Fruit fly (Drosophila melanogaster) Kc167 (cell line): Measurements from ENCODE around the gene CG43169.

ENCODE experiments used
- Myc ChIP-seq: fragments of >200 bp; optimal IDR thresholded peaks from 2 replicates; lab custom pipeline; 2017; ENCODE audit warnings: missing external identifiers
- Sin3A ChIP-seq: fragments of >200 bp; optimal IDR thresholded peaks from 2 replicates; lab custom pipeline; 2018; ENCODE audit warnings: missing external identifiers
- h ChIP-seq: fragments of >200 bp; optimal IDR thresholded peaks from 3 replicates; lab custom pipeline; 2018; ENCODE audit warnings: missing external identifiers
- insv ChIP-seq: fragments of >200 bp; optimal IDR thresholded peaks from 3 replicates; lab custom pipeline; 2018; ENCODE audit warnings: missing external identifiers
- psq ChIP-seq: fragments of >200 bp; optimal IDR thresholded peaks from 2 replicates; lab custom pipeline; 2017; ENCODE audit warnings: missing external identifiers
- ttk ChIP-seq: sonication (Bioruptor generic); optimal IDR thresholded peaks from 2 replicates; lab custom pipeline; 2017; ENCODE audit warnings: missing external identifiers

Gene CG43169

DNA sequence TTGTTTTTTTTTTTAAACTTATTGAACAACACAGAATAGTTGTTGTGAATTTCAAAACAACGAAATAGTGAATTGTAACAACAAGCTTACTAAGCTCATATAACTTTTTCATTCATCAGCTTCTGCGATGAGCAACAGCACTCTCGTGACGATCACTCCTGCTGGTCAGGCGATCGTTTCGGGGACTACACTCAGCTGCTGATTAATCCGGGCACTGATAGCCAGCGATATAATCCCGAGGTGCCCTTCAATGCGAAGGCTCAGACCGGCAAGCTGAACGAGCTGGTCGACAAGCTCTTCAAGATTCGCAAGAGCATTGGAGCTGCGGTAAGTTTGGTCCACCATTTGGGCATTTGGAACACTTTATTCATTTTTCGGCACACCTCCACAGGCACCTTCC, at the start of gene CG43169:
CG43169 (minus strand) TSS at position 101 of the 400 bp plus-strand sequence.
- no peak for TF ChIP-seq Myc (lab: Kevin White, UChicago)
- no peak for TF ChIP-seq psq (lab: Kevin White, UChicago)
- TF ChIP-seq h (lab: Kevin White, UChicago), result no peak
- no peak for TF ChIP-seq ttk (lab: Kevin White, UChicago)
- TF ChIP-seq insv (lab: Kevin White, UChicago), result no peak
- TF ChIP-seq Sin3A, result no peak

DNA sequence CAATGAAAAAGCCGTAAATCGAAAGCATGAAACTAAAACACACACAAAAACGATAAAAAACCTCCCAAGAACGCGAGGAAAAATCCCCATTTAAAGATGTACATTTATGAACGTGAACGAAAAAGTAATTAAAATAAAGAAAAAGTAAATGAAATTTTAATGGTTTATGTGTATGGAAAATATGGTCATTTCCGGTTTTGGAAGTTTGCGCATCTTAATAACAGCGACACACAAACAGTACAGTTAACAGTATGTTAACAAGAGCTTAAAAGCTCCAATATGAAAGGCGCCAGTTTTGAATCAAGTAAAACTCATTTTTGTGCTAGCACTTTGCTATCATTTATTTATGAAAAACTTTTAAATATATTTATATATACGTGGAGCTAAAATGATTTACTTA, 43.5 kb upstream of the CG43169 start:
- TF ChIP-seq psq (lab: Kevin White, UChicago) (no peak), Myc (lab: Kevin White, UChicago) (no peak), Sin3A (no peak), h (lab: Kevin White, UChicago) (no peak), insv (lab: Kevin White, UChicago) (no peak), ttk (lab: Kevin White, UChicago) (no peak)

dm6 chr3L:8929527-8929926, 41.1 kb upstream of the CG43169 start:
- TF ChIP-seq Sin3A (no peak), ttk (lab: Kevin White, UChicago) (no peak), h (lab: Kevin White, UChicago) (no peak), Myc (lab: Kevin White, UChicago) (no peak), insv (lab: Kevin White, UChicago) (no peak), psq (lab: Kevin White, UChicago) (no peak)

- TF ChIP-seq insv (lab: Kevin White, UChicago), result no peak
- no peak for TF ChIP-seq h (lab: Kevin White, UChicago)
- no peak for TF ChIP-seq Sin3A
- TF ChIP-seq ttk (lab: Kevin White, UChicago), result no peak
- no peak for TF ChIP-seq Myc (lab: Kevin White, UChicago)
- no peak for TF ChIP-seq psq (lab: Kevin White, UChicago)
Measured at dm6 chr3L:8925679-8926078, 37.2 kb upstream of the CG43169 start.

DNA sequence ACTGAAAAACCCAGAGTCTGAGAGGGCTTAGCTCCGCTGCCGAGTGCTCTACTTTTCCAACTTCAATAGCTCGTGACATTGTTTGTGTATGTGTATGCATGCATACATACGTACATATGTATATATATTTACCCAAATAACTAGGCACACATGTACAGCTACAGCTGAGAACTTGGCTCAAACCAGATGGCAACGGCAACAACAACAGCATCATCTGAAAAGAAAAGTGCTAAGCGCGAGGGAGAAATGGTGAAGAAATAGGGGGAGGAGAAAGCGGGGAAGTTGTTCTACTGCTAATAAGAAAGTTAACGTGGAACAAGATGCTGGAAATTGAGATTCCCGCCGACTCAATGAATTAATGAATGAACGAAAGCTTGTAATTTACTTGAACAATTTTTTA, 36.6 kb upstream of the CG43169 start:
- TF ChIP-seq h (lab: Kevin White, UChicago), result no peak
- TF ChIP-seq psq (lab: Kevin White, UChicago), result no peak
- no peak for TF ChIP-seq Myc (lab: Kevin White, UChicago)
- no peak for TF ChIP-seq Sin3A
- no peak for TF ChIP-seq insv (lab: Kevin White, UChicago)
- no peak for TF ChIP-seq ttk (lab: Kevin White, UChicago)

dm6 chr3L:8924417-8924913, 36.0 kb upstream of the CG43169 start:
- TF ChIP-seq ttk (lab: Kevin White, UChicago), result no peak

dm6 chr3L:8920710-8921109, 32.3 kb upstream of the CG43169 start:
- TF ChIP-seq Sin3A (no peak), insv (lab: Kevin White, UChicago) (no peak), psq (lab: Kevin White, UChicago) (no peak), h (lab: Kevin White, UChicago) (no peak), ttk (lab: Kevin White, UChicago) (no peak), Myc (lab: Kevin White, UChicago) (no peak)

DNA sequence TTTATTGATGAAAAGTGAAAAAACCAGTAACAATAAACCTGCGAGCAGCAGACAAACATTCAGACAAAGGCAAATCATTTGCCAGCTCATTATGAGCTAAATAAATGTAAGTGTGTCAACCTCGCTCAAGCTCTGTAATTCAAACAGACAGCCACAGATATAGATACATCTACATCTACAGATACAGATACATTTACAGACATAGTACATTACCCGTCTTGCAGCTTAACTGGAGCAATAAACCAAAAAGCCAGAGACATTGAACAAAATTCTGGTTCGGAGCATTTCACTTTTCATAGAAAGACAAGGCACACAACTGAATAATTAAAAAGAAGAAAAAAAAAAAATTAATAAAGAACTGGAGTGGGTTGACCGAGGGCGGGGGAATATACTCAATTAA, 31.2 kb upstream of the CG43169 start:
- no peak for TF ChIP-seq insv (lab: Kevin White, UChicago)

dm6 chr3L:8913537-8914108, 25.2 kb upstream of the CG43169 start:
- TF ChIP-seq psq (lab: Kevin White, UChicago), result no peak
- TF ChIP-seq insv (lab: Kevin White, UChicago), result no peak
- TF ChIP-seq ttk (lab: Kevin White, UChicago), result no peak
- no peak for TF ChIP-seq h (lab: Kevin White, UChicago)
- TF ChIP-seq Sin3A, result no peak
- TF ChIP-seq Myc (lab: Kevin White, UChicago), result no peak

- TF ChIP-seq Myc (lab: Kevin White, UChicago) (no peak), h (lab: Kevin White, UChicago) (no peak), ttk (lab: Kevin White, UChicago) (no peak), psq (lab: Kevin White, UChicago) (no peak), Sin3A (no peak), insv (lab: Kevin White, UChicago) (no peak)
Measured at dm6 chr3L:8912332-8912731, 23.9 kb upstream of the CG43169 start, which contains the start of the genes Tsp66E and mfr. Gene Tsp66E (plus strand): TSS chr3L:8912499. Gene mfr (minus strand): TSS chr3L:8912671.

DNA sequence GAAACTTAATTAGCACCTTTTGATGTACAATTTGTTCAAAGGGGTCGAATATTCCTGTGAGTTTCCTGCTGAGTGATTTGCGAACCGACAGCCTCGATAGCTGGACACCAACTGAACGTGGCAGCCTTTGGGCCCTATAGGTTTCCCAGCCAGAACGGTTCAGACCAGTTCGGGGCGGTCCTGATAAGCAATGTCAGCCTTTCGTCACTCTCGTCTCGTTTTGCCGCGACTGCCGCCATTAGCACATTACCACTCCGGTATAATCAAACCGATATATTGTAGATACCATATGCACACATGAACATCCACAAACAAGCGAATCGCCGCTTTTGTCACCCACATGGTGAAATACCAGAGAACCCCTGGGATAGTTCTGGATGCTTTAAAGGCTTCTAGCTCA, 16.7 kb upstream of the CG43169 start, which contains the start of gene TrpA1:
TrpA1 (minus strand) TSS at position 101 of the 400 bp plus-strand sequence.
- no peak for TF ChIP-seq insv (lab: Kevin White, UChicago)

DNA sequence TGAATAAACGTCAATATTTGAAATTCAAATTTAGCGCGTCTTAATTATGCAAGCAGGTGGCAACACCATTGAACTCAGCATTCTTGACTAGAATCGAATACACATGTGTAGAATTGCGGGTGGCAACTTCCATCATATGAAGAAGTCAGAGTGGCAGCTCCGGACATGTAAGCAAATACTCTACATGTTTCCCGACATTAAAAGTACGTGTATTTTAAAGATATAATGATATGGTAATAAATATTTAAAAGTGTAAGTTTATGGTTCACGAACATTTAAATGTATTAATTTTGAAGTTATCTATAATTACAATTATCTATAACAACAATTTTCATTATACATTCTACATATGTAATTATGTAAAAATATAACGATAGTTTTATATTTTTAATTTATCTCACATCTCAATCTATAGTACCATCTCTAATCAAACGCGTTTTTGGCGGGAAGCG, 2.8 kb upstream of the CG43169 start, which contains the start of gene Mcm7:
Mcm7 (plus strand) TSS at position 430 of the 452 bp plus-strand sequence.
- no peak for TF ChIP-seq h (lab: Kevin White, UChicago)
- no peak for TF ChIP-seq psq (lab: Kevin White, UChicago)
- no peak for TF ChIP-seq insv (lab: Kevin White, UChicago)
